Worm (Caenorhabditis elegans) whole organism, L2 larva: ENCODE results near the gene ifp-1.

Source experiments
- C34F6.9 ChIP-seq: fragments of 150-350 bp; optimal IDR thresholded peaks from 2 replicates; lab custom pipeline; 2014; ENCODE audit warnings: missing biosample characterization, missing genetic modification characterization
- F13H6.1 ChIP-seq: sonication (generic microtip); optimal IDR thresholded peaks from 2 replicates; lab custom pipeline; 2016; ENCODE audit warnings: missing genetic modification characterization, missing compliant biosample characterization
- R02D3.7 ChIP-seq: fragments of 150-350 bp; optimal IDR thresholded peaks from 2 replicates; lab custom pipeline; 2014; ENCODE audit warnings: missing biosample characterization, missing genetic modification characterization
- Y55F3AM.14 ChIP-seq: fragments of 200-800 bp; sonication (Bioruptor generic); optimal IDR thresholded peaks from 2 replicates; lab custom pipeline; 2018; ENCODE audit warnings: mild to moderate bottlenecking, missing genetic modification characterization, missing compliant biosample characterization
- alr-1 ChIP-seq: fragments of 150-350 bp; optimal IDR thresholded peaks from 2 replicates; lab custom pipeline; 2014; ENCODE audit warnings: missing biosample characterization, missing genetic modification characterization
- aly-2 ChIP-seq: fragments of 150-350 bp; optimal IDR thresholded peaks from 2 replicates; lab custom pipeline; 2014; ENCODE audit warnings: missing biosample characterization, missing genetic modification characterization
- blmp-1 ChIP-seq: sonication (generic microtip); optimal IDR thresholded peaks from 2 replicates; lab custom pipeline; 2017; ENCODE audit warnings: missing genetic modification characterization, mild to moderate bottlenecking, missing compliant biosample characterization, antibody characterized with exemption, moderate library complexity; ENCODE audit not compliant: insufficient read depth
- ceh-16 ChIP-seq: fragments of 150-350 bp; optimal IDR thresholded peaks from 2 replicates; lab custom pipeline; 2014; ENCODE audit warnings: missing biosample characterization, missing genetic modification characterization
- ceh-82 ChIP-seq: fragments of 150-350 bp; optimal IDR thresholded peaks from 2 replicates; lab custom pipeline; 2014; ENCODE audit warnings: missing biosample characterization, missing genetic modification characterization
- crh-2 ChIP-seq: sonication (generic microtip); optimal IDR thresholded peaks from 2 replicates; lab custom pipeline; 2017; ENCODE audit warnings: missing biosample characterization, missing genetic modification characterization
- egl-27 ChIP-seq: sonication (generic microtip); optimal IDR thresholded peaks from 3 replicates; lab custom pipeline; 2017; ENCODE audit warnings: missing biosample characterization, missing genetic modification reagents, missing genetic modification characterization
- elt-3 ChIP-seq: sonication (generic microtip); optimal IDR thresholded peaks from 2 replicates; lab custom pipeline; 2017; ENCODE audit warnings: missing biosample characterization, missing genetic modification characterization
- fos-1 ChIP-seq: fragments of 150-350 bp; optimal IDR thresholded peaks from 2 replicates; lab custom pipeline; 2014; ENCODE audit warnings: missing biosample characterization, missing genetic modification characterization
- gmeb-1 ChIP-seq: fragments of 150-350 bp; optimal IDR thresholded peaks from 2 replicates; lab custom pipeline; 2014; ENCODE audit warnings: missing biosample characterization, missing genetic modification characterization
- lin-11 ChIP-seq: fragments of 150-350 bp; sonication (generic microtip); optimal IDR thresholded peaks from 2 replicates; lab custom pipeline; 2014; ENCODE audit warnings: missing biosample characterization, missing genetic modification characterization, inconsistent platforms, mixed read lengths
- lin-13 ChIP-seq: fragments of 150-350 bp; optimal IDR thresholded peaks from 2 replicates; lab custom pipeline; 2014; ENCODE audit warnings: missing biosample characterization, missing genetic modification reagents, missing genetic modification characterization
- lsy-2 ChIP-seq, 2 experiments: fragments of 150-350 bp in 1 of 2; sonication (generic microtip) in 1 of 2; optimal IDR thresholded peaks; 2 replicates each; lab custom pipeline; 2014 to 2017; ENCODE audit warnings: missing biosample characterization in 2 of 2, missing genetic modification characterization in 2 of 2
- mbf-1 ChIP-seq: sonication (generic microtip); optimal IDR thresholded peaks from 2 replicates; lab custom pipeline; 2017; ENCODE audit warnings: missing biosample characterization, missing genetic modification characterization
- mdl-1 ChIP-seq, 2 experiments: fragments of 150-350 bp in 1 of 2; sonication (generic microtip) in 1 of 2; optimal IDR thresholded peaks; 2 replicates each; lab custom pipeline; 2017; ENCODE audit warnings: missing biosample characterization in 2 of 2, missing genetic modification characterization in 2 of 2
- nhr-11 ChIP-seq: fragments of 150-350 bp; optimal IDR thresholded peaks from 2 replicates; lab custom pipeline; 2014; ENCODE audit warnings: missing biosample characterization, missing genetic modification characterization
- nhr-12 ChIP-seq: fragments of 150-350 bp; optimal IDR thresholded peaks from 2 replicates; lab custom pipeline; 2014; ENCODE audit warnings: missing biosample characterization, missing genetic modification characterization
- nhr-129 ChIP-seq: fragments of 150-350 bp; optimal IDR thresholded peaks from 2 replicates; lab custom pipeline; 2014; ENCODE audit warnings: missing biosample characterization, missing genetic modification characterization
- nhr-21 ChIP-seq: fragments of 150-350 bp; optimal IDR thresholded peaks from 2 replicates; lab custom pipeline; 2014; ENCODE audit warnings: missing biosample characterization, missing genetic modification characterization
- nhr-23 ChIP-seq: fragments of 150-350 bp; optimal IDR thresholded peaks from 2 replicates; lab custom pipeline; 2014; ENCODE audit warnings: missing biosample characterization, missing genetic modification reagents, missing genetic modification characterization
- nhr-25 ChIP-seq: fragments of 150-350 bp; sonication (generic microtip); optimal IDR thresholded peaks from 3 replicates; lab custom pipeline; 2014; ENCODE audit warnings: missing biosample characterization, missing genetic modification characterization
- nhr-77 ChIP-seq: fragments of 150-350 bp; optimal IDR thresholded peaks from 2 replicates; lab custom pipeline; 2014; ENCODE audit warnings: missing biosample characterization, missing genetic modification characterization
- peb-1 ChIP-seq: fragments of 150-350 bp; optimal IDR thresholded peaks from 2 replicates; lab custom pipeline; 2014; ENCODE audit warnings: missing biosample characterization, missing genetic modification characterization
- sem-4 ChIP-seq: fragments of 150-350 bp; optimal IDR thresholded peaks from 2 replicates; lab custom pipeline; 2014; ENCODE audit warnings: missing biosample characterization, missing genetic modification reagents, missing genetic modification characterization
- sma-3 ChIP-seq: sonication (generic microtip); optimal IDR thresholded peaks from 2 replicates; lab custom pipeline; 2016; ENCODE audit warnings: missing genetic modification reagents, missing genetic modification characterization, missing compliant biosample characterization
- sma-9 ChIP-seq, 2 experiments: fragments of 150-350 bp in 1 of 2; sonication (generic microtip) in 1 of 2; optimal IDR thresholded peaks; 2 replicates each; lab custom pipeline; 2014 to 2016; ENCODE audit warnings: missing genetic modification characterization in 2 of 2, mild to moderate bottlenecking in 1 of 2, missing biosample characterization in 1 of 2, missing compliant biosample characterization in 1 of 2, missing genetic modification reagents in 1 of 2, moderate library complexity in 1 of 2
- snpc-4 ChIP-seq: fragments of 150-350 bp; optimal IDR thresholded peaks from 2 replicates; lab custom pipeline; 2014; ENCODE audit warnings: missing biosample characterization, missing genetic modification characterization
- unc-39 ChIP-seq: fragments of 150-350 bp; optimal IDR thresholded peaks from 2 replicates; lab custom pipeline; 2014; ENCODE audit warnings: missing biosample characterization, missing genetic modification characterization
- unc-55 ChIP-seq: fragments of 150-350 bp; sonication (generic microtip); optimal IDR thresholded peaks from 3 replicates; lab custom pipeline; 2014; ENCODE audit warnings: missing biosample characterization, missing genetic modification reagents, missing genetic modification characterization
- ztf-1 ChIP-seq: fragments of 200-800 bp; sonication (Bioruptor generic); conservative IDR thresholded peaks from 2 replicates; pipeline ENCODE4 v1.3.6; 2022; ENCODE audit warnings: missing genetic modification characterization, missing compliant biosample characterization
- ztf-4 ChIP-seq: fragments of 150-350 bp; optimal IDR thresholded peaks from 2 replicates; lab custom pipeline; 2014; ENCODE audit warnings: missing biosample characterization, missing genetic modification characterization

The ifp-1 gene

DNA sequence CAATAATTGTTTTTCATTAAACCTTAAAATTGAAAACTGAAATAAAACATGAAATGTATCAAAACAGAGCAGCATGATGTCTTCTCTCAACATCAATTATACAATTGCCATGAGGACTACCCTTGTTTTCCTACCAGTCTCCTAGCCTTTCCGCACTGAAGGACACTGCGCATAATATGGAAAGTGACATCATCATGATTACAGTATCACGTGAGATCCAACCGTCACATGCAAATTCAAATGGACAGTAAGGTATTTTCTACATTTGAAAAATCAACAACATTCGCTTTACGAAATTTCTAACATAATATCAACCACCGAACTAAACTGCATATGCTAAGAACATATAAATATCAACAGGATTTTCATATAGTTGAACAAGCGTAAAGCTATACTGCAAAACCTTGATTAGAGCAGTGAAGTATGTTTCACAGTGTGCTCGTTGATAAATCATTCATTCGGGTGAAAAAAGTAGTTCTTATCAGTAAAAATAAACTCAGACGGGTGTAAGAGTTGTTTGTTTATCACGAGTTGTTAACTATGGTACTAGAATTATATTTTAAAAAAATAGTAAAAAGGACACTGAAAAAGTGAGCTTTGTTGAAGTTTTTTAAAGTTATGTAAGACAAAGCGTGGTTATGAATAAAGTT, 41.0 kb downstream of the ifp-1 start (continued):
- peak; percentile 33 for TF ChIP-seq ztf-4 (tag; lab: Kevin White, UChicago)
- TF ChIP-seq egl-27: no peak
- no peak for TF ChIP-seq nhr-12 (tag; lab: Kevin White, UChicago)
- TF ChIP-seq lin-11: no peak
- peak; percentile 56 for TF ChIP-seq nhr-129 (tag; lab: Kevin White, UChicago)
- no peak for TF ChIP-seq alr-1
- peak; percentile 33 for TF ChIP-seq fos-1
- no peak for TF ChIP-seq nhr-11
- no peak for TF ChIP-seq sma-9 (GFP tag; optimal IDR thresholded peaks at IDR 0.05; lab: Kevin White, UChicago)
- no peak for TF ChIP-seq sma-9 (tag; optimal IDR thresholded peaks at IDR 0.05; lab: Kevin White, UChicago)
- TF ChIP-seq nhr-25: peak; percentile 88
- TF ChIP-seq unc-39 (tag; lab: Kevin White, UChicago): no peak
- no peak for TF ChIP-seq nhr-23 (tag; lab: Kevin White, UChicago)
- TF ChIP-seq ztf-1: no peak
- no peak for TF ChIP-seq ceh-82 (tag; lab: Kevin White, UChicago)
- TF ChIP-seq snpc-4: no peak
- no peak for TF ChIP-seq lsy-2 (tag; optimal IDR thresholded peaks at IDR 0.05; lab: Kevin White, UChicago)
- TF ChIP-seq elt-3: no peak
- TF ChIP-seq C34F6.9 (tag; lab: Kevin White, UChicago): peak; percentile 49
- TF ChIP-seq Y55F3AM.14 (GFP tag; lab: Kevin White, UChicago): no peak
- TF ChIP-seq R02D3.7 (tag; lab: Kevin White, UChicago): no peak

DNA sequence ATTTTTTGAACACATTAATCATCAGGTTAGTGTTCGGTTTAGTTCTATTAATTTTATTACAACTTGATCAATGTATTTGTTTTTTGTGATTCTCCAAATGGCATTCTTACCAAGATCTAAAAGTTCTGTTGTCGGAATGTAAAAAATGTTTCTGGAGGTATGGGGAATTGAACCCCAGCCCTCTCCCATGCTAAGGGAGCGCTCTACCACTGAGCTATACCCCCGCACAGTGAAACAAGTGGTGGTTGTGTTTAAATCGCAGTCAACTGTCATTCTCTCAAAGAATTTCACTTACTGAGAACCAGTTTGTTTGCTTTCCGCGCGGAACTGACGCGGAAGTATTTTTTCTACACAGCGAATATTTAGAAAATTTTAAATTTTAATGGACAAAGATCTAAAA, 42.3 kb downstream of the ifp-1 start:
- TF ChIP-seq lin-11 (no peak), nhr-25 (peak; percentile 18), gmeb-1 (no peak), R02D3.7 (tag; lab: Kevin White, UChicago) (no peak), F13H6.1 (tag; lab: Kevin White, UChicago) (peak; percentile 21), ztf-4 (tag; lab: Kevin White, UChicago) (peak; percentile 18), nhr-129 (tag; lab: Kevin White, UChicago) (peak; percentile 62), lsy-2 (tag; optimal IDR thresholded peaks at IDR 0.05; lab: Kevin White, UChicago) (peak in 1 of 2 experiments; percentile 27), ceh-82 (tag; lab: Kevin White, UChicago) (no peak), unc-55 (GFP tag; lab: Kevin White, UChicago) (peak; percentile 32), lin-13 (GFP tag; lab: Kevin White, UChicago) (peak; percentile 40), sem-4 (tag; lab: Kevin White, UChicago) (peak; percentile 12), nhr-21 (tag; lab: Kevin White, UChicago) (peak; percentile 49), nhr-11 (peak; percentile 44), crh-2 (tag; lab: Kevin White, UChicago) (peak; percentile 37), fos-1 (peak; percentile 15), C34F6.9 (tag; lab: Kevin White, UChicago) (peak; percentile 21), sma-3 (peak; percentile 30), sma-9 (GFP tag; optimal IDR thresholded peaks at IDR 0.05; lab: Kevin White, UChicago) (peak; percentile 67), sma-9 (tag; optimal IDR thresholded peaks at IDR 0.05; lab: Kevin White, UChicago) (no peak)
- TF ChIP-seq, all 48 proteins: peak for 15

DNA sequence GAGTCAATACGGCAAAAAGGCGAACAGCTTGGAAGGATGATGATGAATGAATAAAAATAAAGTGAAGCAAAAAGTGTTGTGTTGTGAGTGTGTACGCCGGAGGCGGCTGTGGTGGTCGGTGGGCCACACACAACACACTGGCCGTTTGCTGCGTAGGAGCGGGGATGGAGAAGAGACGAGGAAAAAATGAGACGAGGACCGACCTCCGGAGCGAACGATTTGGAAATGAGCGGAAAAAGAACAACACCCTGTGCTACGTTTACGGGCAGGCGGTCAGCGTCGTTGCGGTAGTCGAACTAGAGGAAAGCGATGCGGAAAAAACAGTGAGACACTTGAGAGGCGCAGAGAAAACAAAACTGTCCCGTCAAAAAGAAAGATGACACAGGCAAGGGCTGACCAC, 42.8 kb downstream of the ifp-1 start:
- TF ChIP-seq sma-9 (GFP tag; optimal IDR thresholded peaks at IDR 0.05; lab: Kevin White, UChicago) (peak; percentile 5), sma-9 (tag; optimal IDR thresholded peaks at IDR 0.05; lab: Kevin White, UChicago) (no peak), ztf-1 (no peak), fos-1 (peak; percentile 29), peb-1 (tag; lab: Kevin White, UChicago) (peak; percentile 34)

DNA sequence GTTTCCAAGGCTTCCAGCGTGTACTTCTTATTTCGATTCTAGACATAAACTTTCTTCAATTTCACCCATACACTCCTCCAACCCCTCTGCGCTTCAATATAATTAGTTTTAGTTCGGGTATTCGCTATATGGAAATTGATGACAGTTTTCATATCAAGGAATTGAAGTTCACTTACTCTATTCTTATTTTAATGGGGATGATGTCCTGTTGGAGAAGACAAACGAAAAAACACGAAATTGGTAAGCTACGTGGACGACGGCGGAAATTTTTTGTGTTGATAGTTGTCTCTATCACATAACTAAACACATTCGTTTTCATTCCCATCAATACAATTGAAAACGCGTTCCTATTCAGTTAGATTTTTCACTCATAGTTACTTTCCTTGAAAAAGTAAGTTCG, 44.6 kb downstream of the ifp-1 start, which contains the start of gene F34H10.5:
TSS of gene F34H10.5 (plus strand) at position 301 of the 400 bp plus-strand sequence.
- TF ChIP-seq nhr-25 (no peak), nhr-21 (tag; lab: Kevin White, UChicago) (no peak), blmp-1 (tag; lab: Kevin White, UChicago) (no peak), unc-39 (tag; lab: Kevin White, UChicago) (no peak), lsy-2 (tag; optimal IDR thresholded peaks at IDR 0.05; lab: Kevin White, UChicago) (no peak), ceh-16 (tag; lab: Kevin White, UChicago) (no peak), aly-2 (no peak)
- TF ChIP-seq, all 48 proteins: peak for 0

DNA sequence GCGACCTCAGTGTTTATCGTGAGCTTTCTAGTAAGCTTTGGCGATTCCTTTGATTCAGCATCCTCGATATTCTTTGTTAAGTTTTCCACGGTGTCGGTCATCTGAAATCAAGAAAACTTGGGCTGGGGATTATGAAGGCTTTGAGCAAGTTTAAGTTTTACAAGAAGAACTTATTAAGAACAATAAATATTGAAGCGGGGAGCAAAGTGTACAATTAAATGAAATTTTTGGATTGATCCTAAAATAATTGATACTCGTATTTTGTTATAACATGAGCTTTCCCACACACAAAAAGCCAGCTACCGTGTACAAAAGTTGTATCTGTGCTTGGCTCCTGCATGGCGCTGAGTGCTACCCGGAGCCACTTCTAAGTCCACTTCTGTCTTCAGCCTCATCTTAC, 45.0 kb downstream of the ifp-1 start, which contains the start of gene F34H10.3:
TSS of gene F34H10.3 (minus strand) at position 101 of the 400 bp plus-strand sequence.
- TF ChIP-seq sem-4 (tag; lab: Kevin White, UChicago) (no peak), nhr-77 (tag; lab: Kevin White, UChicago) (no peak), lin-13 (GFP tag; lab: Kevin White, UChicago) (no peak), mdl-1 (tag; optimal IDR thresholded peaks at IDR 0.05; lab: Kevin White, UChicago) (no peak), peb-1 (tag; lab: Kevin White, UChicago) (no peak), alr-1 (no peak), mbf-1 (tag; lab: Kevin White, UChicago) (no peak), egl-27 (no peak)
